Worm (Caenorhabditis elegans) whole organism, dauer: ENCODE measurements around the gene dpy-30.

ENCODE experiments used
- unc-62 ChIP-seq: sonication (generic microtip); optimal IDR thresholded peaks from 2 replicates; lab custom pipeline; 2017; ENCODE audit warnings: missing biosample characterization, missing genetic modification reagents, missing genetic modification characterization

Gene dpy-30

ce11 chrV:12190943-12191569, at the start of gene dpy-30:
Gene dpy-30, plus strand, starts transcription at chrV:12191519.
- no peak for TF ChIP-seq unc-62

- no peak for TF ChIP-seq unc-62
Measured at ce11 chrV:12150607-12151006, 40.7 kb upstream of the dpy-30 start, which contains the start of gene che-11. Gene che-11, minus strand, starts transcription at chrV:12150707.

ce11 chrV:12152857-12153256, 38.5 kb upstream of the dpy-30 start, which contains the start of gene C27A7.8:
Gene C27A7.8, plus strand, starts transcription at chrV:12153157.
- no peak for TF ChIP-seq unc-62

- TF ChIP-seq unc-62 = no peak
Measured at ce11 chrV:12153784-12154183, 37.5 kb upstream of the dpy-30 start.

ce11 chrV:12154554-12154953, 36.8 kb upstream of the dpy-30 start, which contains the start of gene C27A7.9:
Gene C27A7.9, minus strand, starts transcription at chrV:12154654.
- no peak for TF ChIP-seq unc-62

- no peak for TF ChIP-seq unc-62
Measured at ce11 chrV:12158377-12158776, 32.9 kb upstream of the dpy-30 start.

- TF ChIP-seq unc-62 = no peak
Measured at ce11 chrV:12159975-12160374, 31.3 kb upstream of the dpy-30 start.

ce11 chrV:12161157-12161556, 30.2 kb upstream of the dpy-30 start:
- no peak for TF ChIP-seq unc-62

ce11 chrV:12162220-12162619, 29.1 kb upstream of the dpy-30 start, which contains the start of gene C27A7.5:
Gene C27A7.5, minus strand, starts transcription at chrV:12162320.
- TF ChIP-seq unc-62 = no peak

- TF ChIP-seq unc-62 = no peak
Measured at ce11 chrV:12162906-12163305, 28.4 kb upstream of the dpy-30 start, which contains the start of gene srj-4. Gene srj-4, plus strand, starts transcription at chrV:12163206.

- no peak for TF ChIP-seq unc-62
Measured at ce11 chrV:12167031-12167430, 24.3 kb upstream of the dpy-30 start.

- no peak for TF ChIP-seq unc-62
Measured at ce11 chrV:12167653-12168052, 23.7 kb upstream of the dpy-30 start, which contains the start of gene col-37. Gene col-37, minus strand, starts transcription at chrV:12167753.

ce11 chrV:12170114-12170513, 21.2 kb upstream of the dpy-30 start, which contains the start of gene ZK863.1:
Gene ZK863.1, minus strand, starts transcription at chrV:12170214.
- TF ChIP-seq unc-62 = no peak

- no peak for TF ChIP-seq unc-62
Measured at ce11 chrV:12179338-12179737, 12.0 kb upstream of the dpy-30 start, which contains the start of gene clec-224. Gene clec-224, minus strand, starts transcription at chrV:12179438.

ce11 chrV:12181310-12181709, 10.0 kb upstream of the dpy-30 start, which contains the start of gene elpc-3:
Gene elpc-3, minus strand, starts transcription at chrV:12181410.
- no peak for TF ChIP-seq unc-62

ce11 chrV:12183854-12184253, 7.5 kb upstream of the dpy-30 start, which contains the start of gene usip-1:
Gene usip-1, minus strand, starts transcription at chrV:12184194.
- no peak for TF ChIP-seq unc-62

- TF ChIP-seq unc-62 = no peak
Measured at ce11 chrV:12184308-12184999, 6.9 kb upstream of the dpy-30 start, which contains the start of gene srd-4. Gene srd-4, plus strand, starts transcription at chrV:12184949.

ce11 chrV:12187344-12187743, 4.0 kb upstream of the dpy-30 start, which contains the start of gene ZK863.8:
Gene ZK863.8, minus strand, starts transcription at chrV:12187516.
- no peak for TF ChIP-seq unc-62
